Fruit fly (Drosophila melanogaster) whole organism, embryonic: Measurements from ENCODE around the gene CG32855.

Experiments used
- Bteb2 ChIP-seq: fragments of 200-800 bp; sonication (Bioruptor generic); optimal IDR thresholded peaks from 2 replicates; lab custom pipeline; 2016; ENCODE audit warnings: missing biosample characterization, missing genetic modification characterization
- CG10959 ChIP-seq: fragments of 200-800 bp; sonication (Bioruptor generic); IDR thresholded peaks from 2 replicates; pipeline ENCODE4 v1.3.6; 2022; ENCODE audit warnings: missing biosample characterization, missing genetic modification characterization
- CG10979 ChIP-seq: fragments of 200-800 bp; sonication (Bioruptor generic); optimal IDR thresholded peaks from 2 replicates; lab custom pipeline; 2018; ENCODE audit warnings: missing biosample characterization, mild to moderate bottlenecking, missing genetic modification characterization, moderate library complexity
- CG11093 ChIP-seq: fragments of 200-800 bp; sonication (Bioruptor generic); IDR thresholded peaks from 3 replicates; pipeline ENCODE4 v1.3.6; 2022; ENCODE audit warnings: missing biosample characterization, missing genetic modification characterization
- CG12299 ChIP-seq: fragments of 200-800 bp; sonication (Bioruptor generic); optimal IDR thresholded peaks from 2 replicates; lab custom pipeline; 2018; ENCODE audit warnings: missing biosample characterization, mild to moderate bottlenecking, missing genetic modification characterization
- CG13624 ChIP-seq: fragments of 200-800 bp; sonication (Bioruptor generic); optimal IDR thresholded peaks from 2 replicates; lab custom pipeline; 2016; ENCODE audit warnings: missing biosample characterization, missing genetic modification characterization
- CG14014 ChIP-seq: fragments of 200-800 bp; sonication (Bioruptor generic); IDR thresholded peaks from 2 replicates; pipeline ENCODE4 v1.3.6; 2022; ENCODE audit warnings: missing biosample characterization, missing genetic modification characterization
- CG15479 ChIP-seq: fragments of 200-800 bp; sonication (Bioruptor generic); optimal IDR thresholded peaks from 3 replicates; lab custom pipeline; 2019; ENCODE audit warnings: missing biosample characterization, mild to moderate bottlenecking, missing genetic modification characterization, moderate library complexity
- CG17186 ChIP-seq: fragments of 200-800 bp; sonication (Bioruptor generic); optimal IDR thresholded peaks from 3 replicates; lab custom pipeline; 2017; ENCODE audit warnings: missing biosample characterization, missing genetic modification reagents, missing genetic modification characterization
- CG18599 ChIP-seq: fragments of 200-800 bp; sonication (Bioruptor generic); optimal IDR thresholded peaks from 3 replicates; lab custom pipeline; 2017; ENCODE audit warnings: missing biosample characterization, missing genetic modification characterization, mild to moderate bottlenecking, moderate library complexity, missing genetic modification reagents
- CG31388 ChIP-seq: fragments of 200-800 bp; sonication (Bioruptor generic); optimal IDR thresholded peaks from 2 replicates; lab custom pipeline; 2016; ENCODE audit warnings: missing biosample characterization, missing genetic modification characterization
- CG32532 ChIP-seq: fragments of 200-800 bp; sonication (Bioruptor generic); IDR thresholded peaks from 2 replicates; pipeline ENCODE4 v1.3.6; 2022; ENCODE audit warnings: missing biosample characterization, missing genetic modification characterization
- CG32772 ChIP-seq: fragments of 200-800 bp; sonication (Bioruptor generic); IDR thresholded peaks from 2 replicates; pipeline ENCODE4 v1.3.6; 2022; ENCODE audit warnings: missing biosample characterization, missing genetic modification characterization
- CG3847 ChIP-seq: fragments of 200-800 bp; sonication (Bioruptor generic); IDR thresholded peaks from 2 replicates; pipeline ENCODE4 v1.3.6; 2022; ENCODE audit warnings: missing biosample characterization, missing genetic modification characterization
- CG3995 ChIP-seq: fragments of 200-800 bp; sonication (Bioruptor generic); optimal IDR thresholded peaks from 3 replicates; lab custom pipeline; 2016; ENCODE audit warnings: missing biosample characterization, missing genetic modification characterization
- CG4820 ChIP-seq: fragments of 200-800 bp; sonication (Bioruptor generic); optimal IDR thresholded peaks from 3 replicates; lab custom pipeline; 2016; ENCODE audit warnings: missing biosample characterization, missing genetic modification characterization
- CG4854 ChIP-seq: fragments of 200-800 bp; sonication (Bioruptor generic); optimal IDR thresholded peaks from 2 replicates; lab custom pipeline; 2016; ENCODE audit warnings: missing biosample characterization, missing genetic modification characterization, inconsistent platforms
- CG5245 ChIP-seq: fragments of 200-800 bp; sonication (Bioruptor generic); optimal IDR thresholded peaks from 3 replicates; lab custom pipeline; 2016; ENCODE audit warnings: missing biosample characterization, missing genetic modification characterization
- CG5953 ChIP-seq: fragments of 200-800 bp; sonication (Bioruptor generic); IDR thresholded peaks from 2 replicates; pipeline ENCODE4 v1.3.6; 2022; ENCODE audit warnings: missing biosample characterization, missing genetic modification characterization
- CG6765 ChIP-seq: fragments of 200-800 bp; sonication (Bioruptor generic); optimal IDR thresholded peaks from 3 replicates; lab custom pipeline; 2017; ENCODE audit warnings: missing biosample characterization, mild to moderate bottlenecking, missing genetic modification characterization
- CG8089 ChIP-seq: fragments of 200-800 bp; sonication (Bioruptor generic); optimal IDR thresholded peaks from 3 replicates; lab custom pipeline; 2016; ENCODE audit warnings: missing biosample characterization, missing genetic modification characterization
- HLH54F ChIP-seq: fragments of 200-800 bp; sonication (Bioruptor generic); optimal IDR thresholded peaks from 3 replicates; lab custom pipeline; 2016; ENCODE audit warnings: missing biosample characterization, missing genetic modification characterization
- Mad ChIP-seq: fragments of 200-800 bp; sonication (Bioruptor generic); optimal IDR thresholded peaks from 2 replicates; lab custom pipeline; 2016; ENCODE audit warnings: missing biosample characterization, missing genetic modification characterization
- Max ChIP-seq: fragments of 200-800 bp; sonication (Bioruptor generic); optimal IDR thresholded peaks from 2 replicates; lab custom pipeline; 2016; ENCODE audit warnings: missing biosample characterization, mild to moderate bottlenecking, missing genetic modification characterization
- NK7.1 ChIP-seq: fragments of 200-800 bp; sonication (Bioruptor generic); optimal IDR thresholded peaks from 3 replicates; lab custom pipeline; 2016; ENCODE audit warnings: missing biosample characterization, missing genetic modification characterization
- Oaz ChIP-seq: fragments of 200-800 bp; sonication (Bioruptor generic); IDR thresholded peaks from 2 replicates; pipeline ENCODE4 v1.3.6; 2022; ENCODE audit warnings: missing biosample characterization, missing genetic modification characterization
- Opbp ChIP-seq: fragments of 200-800 bp; sonication (Bioruptor generic); IDR thresholded peaks from 3 replicates; pipeline ENCODE4 v1.3.6; 2022; ENCODE audit warnings: missing biosample characterization, missing genetic modification characterization; ENCODE audit not compliant: partially characterized antibody
- Pdp1 ChIP-seq, 2 experiments: fragments of 200-800 bp; sonication (Bioruptor generic); optimal IDR thresholded peaks; 3 replicates each; lab custom pipeline; 2016; ENCODE audit warnings: missing biosample characterization in 2 of 2, missing genetic modification characterization in 2 of 2, mild to moderate bottlenecking in 1 of 2, moderate library complexity in 1 of 2
- Sry-δ ChIP-seq: fragments of 200-800 bp; sonication (Bioruptor generic); optimal IDR thresholded peaks from 2 replicates; lab custom pipeline; 2016; ENCODE audit warnings: missing biosample characterization, missing genetic modification characterization
- al ChIP-seq: fragments of 200-800 bp; sonication (Bioruptor generic); IDR thresholded peaks from 2 replicates; pipeline ENCODE4 v1.3.6; 2022; ENCODE audit warnings: missing biosample characterization, missing genetic modification characterization
- ap ChIP-seq: fragments of 200-800 bp; sonication (Bioruptor generic); IDR thresholded peaks from 2 replicates; pipeline ENCODE4 v1.3.6; 2022; ENCODE audit warnings: missing biosample characterization, missing genetic modification characterization
- ara ChIP-seq: fragments of 200-800 bp; sonication (Bioruptor generic); IDR thresholded peaks from 2 replicates; pipeline ENCODE4 v1.3.6; 2022; ENCODE audit warnings: missing biosample characterization, missing genetic modification characterization
- cad ChIP-seq: fragments of >200 bp; optimal IDR thresholded peaks from 2 replicates; lab custom pipeline; 2017; ENCODE audit warnings: missing biosample characterization, missing genetic modification characterization
- cato ChIP-seq: fragments of 200-800 bp; sonication (Bioruptor generic); optimal IDR thresholded peaks from 2 replicates; lab custom pipeline; 2016; ENCODE audit warnings: missing biosample characterization, missing genetic modification characterization, borderline replicate concordance
- dmrt99B ChIP-seq: fragments of 200-800 bp; sonication (Bioruptor generic); optimal IDR thresholded peaks from 2 replicates; lab custom pipeline; 2018; ENCODE audit warnings: missing biosample characterization, mild to moderate bottlenecking, missing genetic modification characterization, moderate library complexity
- dysf ChIP-seq: fragments of 200-800 bp; sonication (Bioruptor generic); IDR thresholded peaks from 3 replicates; pipeline ENCODE4 v1.3.6; 2022; ENCODE audit warnings: missing biosample characterization, missing genetic modification characterization
- emc ChIP-seq: fragments of 200-800 bp; sonication (Bioruptor generic); optimal IDR thresholded peaks from 2 replicates; lab custom pipeline; 2016; ENCODE audit warnings: missing biosample characterization, missing genetic modification characterization
- her ChIP-seq: fragments of 200-800 bp; sonication (Bioruptor generic); optimal IDR thresholded peaks from 2 replicates; lab custom pipeline; 2016; ENCODE audit warnings: missing biosample characterization, missing genetic modification characterization
- lov ChIP-seq, 2 experiments: fragments of 200-800 bp in 1 of 2; fragments of >200 bp in 1 of 2; sonication (Bioruptor generic) in 1 of 2; IDR thresholded peaks in 1 of 2; optimal IDR thresholded peaks in 1 of 2; 2 replicates in 1 of 2; 3 replicates in 1 of 2; pipeline versions ENCODE4 v1.3.6 to Lab custom; 2017 to 2022; ENCODE audit warnings: missing biosample characterization in 1 of 2, missing genetic modification characterization in 1 of 2
- odd ChIP-seq: fragments of 200-800 bp; sonication (Bioruptor generic); optimal IDR thresholded peaks from 2 replicates; lab custom pipeline; 2017; ENCODE audit warnings: missing biosample characterization, mild to moderate bottlenecking, missing genetic modification characterization
- pho ChIP-seq: fragments of 200-800 bp; sonication (Bioruptor generic); optimal IDR thresholded peaks from 2 replicates; lab custom pipeline; 2016; ENCODE audit warnings: missing biosample characterization, missing genetic modification characterization
- slbo ChIP-seq: fragments of 200-800 bp; sonication (Bioruptor generic); IDR thresholded peaks from 2 replicates; pipeline ENCODE4 v1.3.6; 2022; ENCODE audit warnings: missing biosample characterization, missing genetic modification characterization
- so ChIP-seq: fragments of 200-800 bp; sonication (Bioruptor generic); IDR thresholded peaks from 3 replicates; pipeline ENCODE4 v1.3.6; 2022; ENCODE audit warnings: missing biosample characterization, missing genetic modification characterization
- sug ChIP-seq: fragments of 200-800 bp; optimal IDR thresholded peaks from 2 replicates; lab custom pipeline; 2019; ENCODE audit warnings: missing biosample characterization, mild to moderate bottlenecking, missing genetic modification characterization, moderate library complexity
- trem ChIP-seq: fragments of 200-800 bp; optimal IDR thresholded peaks from 3 replicates; lab custom pipeline; 2019; ENCODE audit warnings: missing biosample characterization, mild to moderate bottlenecking, missing genetic modification characterization, moderate library complexity
- ttk ChIP-seq: fragments of 200-800 bp; sonication (Bioruptor generic); IDR thresholded peaks from 2 replicates; pipeline ENCODE4 v2.1.2; 2022; ENCODE audit warnings: missing biosample characterization, missing genetic modification characterization
- unc-4 ChIP-seq: fragments of 200-800 bp; sonication (Bioruptor generic); IDR thresholded peaks from 2 replicates; pipeline ENCODE4 v1.3.6; 2022; ENCODE audit warnings: missing biosample characterization, missing genetic modification characterization; ENCODE audit not compliant: partially characterized antibody
- unpg ChIP-seq: fragments of 200-800 bp; sonication (Bioruptor generic); optimal IDR thresholded peaks from 3 replicates; lab custom pipeline; 2018; ENCODE audit warnings: missing biosample characterization, mild to moderate bottlenecking, missing genetic modification characterization, moderate library complexity

Gene CG32855

dm6 chr3R:16071689-16072580 is 8.9 kb downstream of the CG32855 start (continued):
- TF ChIP-seq ara (GFP tag; lab: Robert Waterston, UW) (peak; percentile 92), Mad (GFP tag; lab: Kevin White, UChicago) (peak; percentile 18), CG32532 (GFP tag; lab: Robert Waterston, UW) (peak; percentile 50; the same call in 1 of the 2 replicates), unc-4 (GFP tag; lab: Robert Waterston, UW) (no peak), CG32772 (peak; percentile 76), sug (tag; lab: Kevin White, UChicago) (no peak), CG8089 (GFP tag; lab: Kevin White, UChicago) (peak; percentile 10), CG17186 (no peak), CG15479 (GFP tag; lab: Kevin White, UChicago) (peak; percentile 97), Max (GFP tag; lab: Kevin White, UChicago) (peak; percentile 68), lov (optimal IDR thresholded peaks at IDR 0.05; lab: Kevin White, UChicago) (no peak), lov (GFP tag; IDR thresholded peaks at IDR 0.05; lab: Robert Waterston, UW) (0 out of 3 replicates have a peak, but pooled peaks have one; percentile 71), Bteb2 (GFP tag; lab: Kevin White, UChicago) (peak; percentile 23), CG5245 (GFP tag; lab: Kevin White, UChicago) (peak; percentile 68), CG12299 (tag; lab: Kevin White, UChicago) (no peak), dysf (GFP tag; lab: Robert Waterston, UW) (peak; percentile 64), CG3995 (GFP tag; lab: Kevin White, UChicago) (no peak), Sry-δ (GFP tag; lab: Kevin White, UChicago) (peak; percentile 5), CG18599 (GFP tag; lab: Kevin White, UChicago) (no peak), her (GFP tag; lab: Kevin White, UChicago) (peak; percentile 12), trem (tag; lab: Kevin White, UChicago) (peak; percentile 84), pho (GFP tag; lab: Kevin White, UChicago) (no peak), CG5953 (peak; percentile 74), CG10959 (GFP tag; lab: Robert Waterston, UW) (peak; percentile 91), cad (no peak), cato (GFP tag; lab: Kevin White, UChicago) (peak; percentile 40), CG4854 (no peak), dmrt99B (tag; lab: Kevin White, UChicago) (peak; percentile 59), HLH54F (GFP tag; lab: Kevin White, UChicago) (peak; percentile 35), ap (peak; percentile 69), odd (no peak), CG13624 (peak; percentile 1), CG3847 (GFP tag; lab: Robert Waterston, UW) (no peak), CG14014 (GFP tag; lab: Robert Waterston, UW) (peak; percentile 21; the same call in 1 of the 2 replicates), Oaz (GFP tag; lab: Robert Waterston, UW) (peak; percentile 25; the same call in 1 of the 2 replicates), CG6765 (no peak), ttk (peak; percentile 72), CG4820 (GFP tag; lab: Kevin White, UChicago) (peak; percentile 74), al (GFP tag; lab: Robert Waterston, UW) (no peak), emc (no peak), so (GFP tag; lab: Robert Waterston, UW) (peak; percentile 72; the same call in 2 of the 3 replicates), CG10979 (tag; lab: Kevin White, UChicago) (peak; percentile 80), slbo (peak; percentile 39), Opbp (no peak), CG31388 (peak; percentile 21), Pdp1 (GFP tag; optimal IDR thresholded peaks at IDR 0.05; lab: Kevin White, UChicago) (peak; percentile 22 to 29), NK7.1 (GFP tag; lab: Kevin White, UChicago) (no peak), unpg (GFP tag; lab: Kevin White, UChicago) (peak; percentile 90), CG11093 (peak; percentile 75; the same call in 2 of the 3 replicates)
